Worm (Caenorhabditis elegans): ENCODE measurements around the gene C55A6.11.

C55A6.11 gene

DNA sequence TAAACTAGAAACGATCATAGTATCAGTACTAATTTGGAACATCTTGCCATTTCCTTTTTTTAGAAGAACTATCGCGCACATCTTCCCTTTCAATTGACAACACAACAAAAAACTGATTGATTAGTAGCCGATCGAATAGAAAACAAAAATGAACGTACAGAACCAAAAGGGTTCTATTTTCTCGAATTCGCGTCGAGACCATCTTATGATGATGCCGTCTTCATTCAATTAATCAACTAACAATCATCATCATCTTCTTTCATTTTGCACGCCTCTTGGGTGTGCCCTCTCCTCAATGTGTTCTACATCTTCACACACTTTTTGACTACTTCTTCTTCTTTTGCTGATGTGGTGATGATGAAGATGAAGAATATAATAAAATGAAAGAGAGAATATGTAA, 20.5 kb upstream of the C55A6.11 start:
- TF ChIP-seq ceh-14 (tag; optimal IDR thresholded peaks at IDR 0.05) (no peak), pax-1 (tag; optimal IDR thresholded peaks at IDR 0.05) (no peak), fkh-10 (GFP tag; optimal IDR thresholded peaks at IDR 0.05) (no peak), unc-3 (GFP tag; conservative IDR thresholded peaks at IDR 0.05) (no peak), unc-3 (tag; optimal IDR thresholded peaks at IDR 0.05) (no peak), gmeb-2 (tag; optimal IDR thresholded peaks at IDR 0.05) (no peak), pha-4 (tag; optimal IDR thresholded peaks at IDR 0.05) (no peak), sox-4 (tag; optimal IDR thresholded peaks at IDR 0.05) (no peak), elt-4 (tag; optimal IDR thresholded peaks at IDR 0.05) (no peak), C38D4.7 (GFP tag; optimal IDR thresholded peaks at IDR 0.05) (no peak), npax-4 (tag; optimal IDR thresholded peaks at IDR 0.05) (no peak), mec-3 (tag; optimal IDR thresholded peaks at IDR 0.05; ENCODE audit: borderline replicate concordance) (no peak), elt-2 (tag; optimal IDR thresholded peaks at IDR 0.05) (no peak), ceh-6 (GFP tag; optimal IDR thresholded peaks at IDR 0.05) (no peak), unc-86 (tag; optimal IDR thresholded peaks at IDR 0.05) (no peak), lim-6 (tag; optimal IDR thresholded peaks at IDR 0.05) (no peak), ceh-24 (tag; optimal IDR thresholded peaks at IDR 0.05) (no peak)

DNA sequence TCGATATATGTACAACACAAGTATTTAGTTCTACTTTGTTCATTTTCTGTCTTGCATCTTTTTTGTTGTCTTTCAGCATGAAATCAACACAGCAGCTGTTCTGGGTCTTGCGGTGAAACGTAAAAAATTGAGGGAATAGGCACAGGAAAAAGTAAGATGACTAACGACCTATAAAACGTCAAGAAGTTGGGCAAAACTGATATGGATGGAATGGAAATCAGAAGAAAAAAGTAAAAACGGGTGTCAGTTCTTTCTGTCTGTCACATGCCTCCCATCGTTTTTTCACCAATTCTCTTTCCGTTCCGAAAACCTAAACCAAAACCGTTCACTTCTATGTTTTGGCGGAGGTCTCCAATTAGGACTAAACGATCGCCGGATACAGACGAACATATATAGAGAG, 19.3 kb upstream of the C55A6.11 start:
- TF ChIP-seq pha-2 (tag; optimal IDR thresholded peaks at IDR 0.05): no peak
- TF ChIP-seq unc-55 (GFP tag; optimal IDR thresholded peaks at IDR 0.05): no peak
- TF ChIP-seq pat-9 (tag; optimal IDR thresholded peaks at IDR 0.05): no peak
- no peak for TF ChIP-seq npax-4 (tag; optimal IDR thresholded peaks at IDR 0.05)
- TF ChIP-seq syd-9 (tag; optimal IDR thresholded peaks at IDR 0.05): no peak
- no peak for TF ChIP-seq ref-2 (tag; optimal IDR thresholded peaks at IDR 0.05)
- TF ChIP-seq ceh-2 (tag; optimal IDR thresholded peaks at IDR 0.05): no peak
- no peak for TF ChIP-seq lin-11 (tag; optimal IDR thresholded peaks at IDR 0.05)

DNA sequence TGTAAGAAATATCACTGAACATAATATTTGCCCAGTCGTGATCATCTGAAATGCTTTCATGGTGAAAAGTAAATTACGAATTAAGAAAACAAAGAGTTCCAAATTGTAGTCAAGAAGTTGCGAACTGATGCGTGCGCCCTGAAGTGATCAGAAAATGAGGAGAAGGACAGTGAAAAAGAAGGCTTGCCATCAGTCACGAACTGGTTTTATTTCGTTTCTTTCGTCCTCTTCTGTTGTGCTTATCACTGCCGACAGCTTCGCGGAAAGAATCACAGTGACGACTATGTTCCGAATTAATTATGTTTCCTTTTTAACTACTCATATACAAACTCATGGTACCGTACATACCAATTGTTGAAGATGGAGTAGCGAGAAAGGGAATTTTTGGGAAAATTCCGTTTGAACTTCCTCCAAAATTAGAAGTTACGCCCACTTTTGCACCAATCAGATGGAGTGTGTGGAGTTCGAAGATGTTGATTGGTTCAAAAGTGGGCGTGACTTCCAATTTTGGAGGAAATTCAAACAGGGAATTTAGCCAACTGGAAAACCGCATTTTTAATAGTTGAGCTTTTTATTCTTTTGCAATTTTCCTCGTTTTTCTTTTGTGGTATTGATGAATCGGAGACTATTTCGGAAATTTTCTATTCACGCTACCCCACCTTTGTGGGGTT, 17.1 kb upstream of the C55A6.11 start, which contains the start of gene C55A6.12:
Gene C55A6.12, minus strand, starts transcription at position 51 of the 671 bp plus-strand sequence.
- TF ChIP-seq C38D4.7 (GFP tag; optimal IDR thresholded peaks at IDR 0.05) (no peak), nfya-1 (tag; optimal IDR thresholded peaks at IDR 0.05) (peak; percentile 91), fax-1 (tag; optimal IDR thresholded peaks at IDR 0.05) (no peak), ttx-3 (tag; optimal IDR thresholded peaks at IDR 0.05) (no peak), ama-1 (optimal IDR thresholded peaks at IDR 0.05) (no peak), unc-42 (tag; optimal IDR thresholded peaks at IDR 0.05) (no peak), pha-2 (tag; optimal IDR thresholded peaks at IDR 0.05) (no peak), pat-9 (tag; optimal IDR thresholded peaks at IDR 0.05) (no peak), odd-2 (tag; optimal IDR thresholded peaks at IDR 0.05) (no peak)

DNA sequence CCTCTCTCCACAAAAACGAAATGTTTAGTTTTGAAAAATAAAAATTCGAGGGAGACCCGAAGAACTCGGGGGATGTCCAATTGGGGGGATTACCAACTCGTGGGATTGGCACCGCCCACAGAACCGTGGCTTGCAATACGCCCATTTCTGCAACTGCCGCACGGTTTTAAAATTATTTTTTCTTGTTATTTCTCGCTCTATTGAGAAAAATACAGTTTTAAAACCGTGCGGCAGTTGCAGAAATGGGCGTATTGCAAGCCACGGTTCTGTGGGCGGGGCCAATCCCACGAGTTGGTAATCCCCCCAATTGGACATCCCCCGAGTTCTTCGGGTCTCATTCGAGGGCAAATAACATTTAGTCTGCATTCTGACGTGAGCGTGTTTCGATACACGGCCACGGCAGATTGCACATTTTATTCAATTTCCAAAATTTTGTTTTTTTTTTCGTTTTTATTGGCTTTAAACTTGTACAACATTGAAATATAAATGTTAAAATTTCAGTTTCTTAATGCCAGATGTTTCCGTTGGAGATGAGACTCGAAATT, 15.4 kb upstream of the C55A6.11 start, which contains the start of the genes C55A6.1 and C55A6.10:
Gene C55A6.1, minus strand, starts transcription at position 116 of the 545 bp plus-strand sequence.
Gene C55A6.10, plus strand, starts transcription at position 495 of the 545 bp plus-strand sequence.
- TF ChIP-seq unc-42 (tag; optimal IDR thresholded peaks at IDR 0.05) (peak; percentile 83), lim-6 (tag; optimal IDR thresholded peaks at IDR 0.05) (peak; percentile 82), ceh-48 (tag; optimal IDR thresholded peaks at IDR 0.05) (peak; percentile 10), hlh-6 (tag; optimal IDR thresholded peaks at IDR 0.05) (peak; percentile 15), hlh-8 (tag; optimal IDR thresholded peaks at IDR 0.05) (peak; percentile 32), ceh-19 (GFP tag; optimal IDR thresholded peaks at IDR 0.05) (peak; percentile 19), ceh-31 (tag; optimal IDR thresholded peaks at IDR 0.05) (peak; percentile 96), syd-9 (tag; optimal IDR thresholded peaks at IDR 0.05) (peak; percentile 36), elt-2 (tag; optimal IDR thresholded peaks at IDR 0.05) (peak; percentile 36), rnt-1 (tag; optimal IDR thresholded peaks at IDR 0.05) (peak; percentile 71), C08G9.2 (tag; optimal IDR thresholded peaks at IDR 0.05) (peak; percentile 75), zip-5 (tag; optimal IDR thresholded peaks at IDR 0.05) (peak; percentile 43), nfya-1 (tag; optimal IDR thresholded peaks at IDR 0.05) (peak; percentile 73), ceh-18 (tag; optimal IDR thresholded peaks at IDR 0.05) (peak; percentile 35), tbx-7 (tag; optimal IDR thresholded peaks at IDR 0.05) (peak; percentile 62), F13H6.1 (tag; optimal IDR thresholded peaks at IDR 0.05) (peak; percentile 70), ttx-3 (tag; optimal IDR thresholded peaks at IDR 0.05) (peak; percentile 17), ztf-16 (tag; optimal IDR thresholded peaks at IDR 0.05) (peak; percentile 11), fax-1 (tag; optimal IDR thresholded peaks at IDR 0.05) (peak; percentile 50), ref-2 (tag; optimal IDR thresholded peaks at IDR 0.05) (peak; percentile 88), ceh-2 (tag; optimal IDR thresholded peaks at IDR 0.05) (peak; percentile 80), ceh-14 (tag; optimal IDR thresholded peaks at IDR 0.05) (peak; percentile 92), sdc-2 (tag; optimal IDR thresholded peaks at IDR 0.05) (peak; percentile 30), tbx-2 (tag; optimal IDR thresholded peaks at IDR 0.05) (peak; percentile 93), ceh-34 (tag; optimal IDR thresholded peaks at IDR 0.05) (peak; percentile 53), dmd-4 (tag; optimal IDR thresholded peaks at IDR 0.05; ENCODE audit: borderline replicate concordance) (peak; percentile 15)

Measured in whole organism, late embryonic.